Fruit fly (Drosophila melanogaster): ENCODE data around the gene wkd.

The wkd gene

dm6 chr3R:11568873-11569450, 12.4 kb upstream of the wkd start, which contains the start of gene Mrp4:
Gene Mrp4 (plus strand): TSS chr3R:11569250.
- TF ChIP-seq CG14050 (GFP tag; IDR thresholded peaks at IDR 0.05) (no peak), Hmx (GFP tag; optimal IDR thresholded peaks at IDR 0.05) (no peak), CG15514 (GFP tag; optimal IDR thresholded peaks at IDR 0.05) (peak; percentile 40), BtbVII (GFP tag; optimal IDR thresholded peaks at IDR 0.05) (peak; percentile 82), CG12391 (tag; optimal IDR thresholded peaks at IDR 0.05) (peak; percentile 29), C15 (GFP tag; IDR thresholded peaks at IDR 0.05) (no peak), tap (tag; optimal IDR thresholded peaks at IDR 0.05) (peak; percentile 49), CG12299 (tag; optimal IDR thresholded peaks at IDR 0.05) (peak; percentile 78), tna (GFP tag; IDR thresholded peaks at IDR 0.05; ENCODE audit: partially characterized antibody) (peak; percentile 48; the same call in 1 of the 2 replicates), CG9876 (GFP tag; optimal IDR thresholded peaks at IDR 0.05) (peak; percentile 11), Xrp1 (GFP tag; IDR thresholded peaks at IDR 0.05) (peak; percentile 63; the same call in 1 of the 2 replicates), ato (GFP tag; IDR thresholded peaks at IDR 0.05; ENCODE audit: partially characterized antibody) (peak; percentile 62), Ets97D (GFP tag; optimal IDR thresholded peaks at IDR 0.05) (peak; percentile 2), CG1529 (GFP tag; optimal IDR thresholded peaks at IDR 0.05) (peak; percentile 46), CG2199 (GFP tag; IDR thresholded peaks at IDR 0.05) (peak; percentile 95), shn (GFP tag; optimal IDR thresholded peaks at IDR 0.05) (no peak), Dbx (GFP tag; IDR thresholded peaks at IDR 0.05) (peak; percentile 76; the same call in 2 of the 3 replicates), gsb-n (tag; optimal IDR thresholded peaks at IDR 0.05) (peak; percentile 22), gcm (GFP tag; optimal IDR thresholded peaks at IDR 0.05) (peak; percentile 76), CG1792 (GFP tag; optimal IDR thresholded peaks at IDR 0.05) (peak; percentile 34), CG7271 (tag; optimal IDR thresholded peaks at IDR 0.05) (no peak), Lpt (GFP tag; optimal IDR thresholded peaks at IDR 0.05) (no peak), CG11398 (GFP tag; optimal IDR thresholded peaks at IDR 0.05) (no peak), CG13123 (GFP tag; optimal IDR thresholded peaks at IDR 0.05) (no peak), Dek (tag; optimal IDR thresholded peaks at IDR 0.05) (no peak), CG3838 (GFP tag; optimal IDR thresholded peaks at IDR 0.05) (no peak), Atf6 (GFP tag; IDR thresholded peaks at IDR 0.05) (peak; percentile 78), nom (GFP tag; optimal IDR thresholded peaks at IDR 0.05) (peak; percentile 83), CG34422 (GFP tag; IDR thresholded peaks at IDR 0.05) (peak; percentile 76; the same call in 2 of the 3 replicates), HLHmδ (GFP tag; optimal IDR thresholded peaks at IDR 0.05) (peak; percentile 92), Chrac-16 (GFP tag; optimal IDR thresholded peaks at IDR 0.05) (no peak), CG14710 (tag; optimal IDR thresholded peaks at IDR 0.05) (no peak), br (optimal IDR thresholded peaks at IDR 0.05) (no peak), hbn (GFP tag; IDR thresholded peaks at IDR 0.05; ENCODE audit: partially characterized antibody) (peak; percentile 66; the same call in 1 of the 2 replicates), CG2202 (tag; optimal IDR thresholded peaks at IDR 0.05) (peak; percentile 64), cwo (GFP tag; optimal IDR thresholded peaks at IDR 0.05) (peak; percentile 61), Optix (GFP tag; IDR thresholded peaks at IDR 0.05) (no peak), Kr (GFP tag; optimal IDR thresholded peaks at IDR 0.05) (no peak), crc (GFP tag; optimal IDR thresholded peaks at IDR 0.05) (no peak), Hr78 (GFP tag; optimal IDR thresholded peaks at IDR 0.05) (peak in 1 of 2 experiments; percentile 56), org-1 (GFP tag; optimal IDR thresholded peaks at IDR 0.05) (no peak), CG8281 (tag; optimal IDR thresholded peaks at IDR 0.05) (no peak), CG8388 (GFP tag; optimal IDR thresholded peaks at IDR 0.05) (no peak), CG4617 (GFP tag; optimal IDR thresholded peaks at IDR 0.05; ENCODE audit: borderline replicate concordance) (no peak), NK7.1 (GFP tag; optimal IDR thresholded peaks at IDR 0.05) (peak; percentile 57), her (GFP tag; optimal IDR thresholded peaks at IDR 0.05) (peak; percentile 78), hb (GFP tag; IDR thresholded peaks at IDR 0.05; ENCODE audit: partially characterized antibody) (no peak), CG2712 (tag; optimal IDR thresholded peaks at IDR 0.05) (no peak), CG7556 (GFP tag; optimal IDR thresholded peaks at IDR 0.05) (peak; percentile 34), cg (GFP tag; optimal IDR thresholded peaks at IDR 0.05) (no peak)

Measured in whole organism, embryonic.